Worm (Caenorhabditis elegans): ENCODE results near the gene C16C8.26.

The C16C8.26 gene

ce11 chrII:3416528-3416927, 41.6 kb downstream of the C16C8.26 start, which contains the start of gene nep-6:
Gene nep-6, plus strand, starts transcription at chrII:3416828.
- TF ChIP-seq dao-5 (tag; optimal IDR thresholded peaks at IDR 0.05), result no peak
- no peak for TF ChIP-seq him-1 (tag; optimal IDR thresholded peaks at IDR 0.05)
- no peak for TF ChIP-seq W03F9.2 (tag; optimal IDR thresholded peaks at IDR 0.05)

ce11 chrII:3414383-3414910, 43.7 kb downstream of the C16C8.26 start, which contains the start of the genes F18A12.7 and F18A12.2:
Gene F18A12.7, minus strand, starts transcription at chrII:3414483.
Gene F18A12.2, plus strand, starts transcription at chrII:3414860.
- TF ChIP-seq him-1 (tag; optimal IDR thresholded peaks at IDR 0.05) (no peak), W03F9.2 (tag; optimal IDR thresholded peaks at IDR 0.05) (no peak), dao-5 (tag; optimal IDR thresholded peaks at IDR 0.05) (no peak)
